Worm (Caenorhabditis elegans) whole organism, L4 larva: ENCODE data around the gene clec-166.

ENCODE experiments used
- F26F4.8 ChIP-seq: fragments of 200-800 bp; sonication (Bioruptor generic); conservative IDR thresholded peaks from 2 replicates; pipeline ENCODE4 v1.3.6; 2022; ENCODE audit warnings: missing genetic modification characterization, missing compliant biosample characterization
- F37D6.2 ChIP-seq: sonication (generic microtip); optimal IDR thresholded peaks from 2 replicates; lab custom pipeline; 2016; ENCODE audit warnings: mild to moderate bottlenecking, missing genetic modification characterization, missing compliant biosample characterization
- T20F7.1 ChIP-seq: fragments of 200-800 bp; sonication (Bioruptor generic); optimal IDR thresholded peaks from 2 replicates; lab custom pipeline; 2018; ENCODE audit warnings: mild to moderate bottlenecking, missing genetic modification characterization, missing compliant biosample characterization
- Y48G9A.11 ChIP-seq: fragments of 200-800 bp; sonication (Bioruptor generic); IDR thresholded peaks from 2 replicates; pipeline ENCODE4 v1.3.6; 2022; ENCODE audit warnings: missing genetic modification reagents, missing genetic modification characterization, missing compliant biosample characterization
- Y75B8A.6 ChIP-seq: fragments of 200-800 bp; sonication (Bioruptor generic); IDR thresholded peaks from 2 replicates; pipeline ENCODE4 v1.3.6; 2022; ENCODE audit warnings: missing genetic modification reagents, missing genetic modification characterization, missing compliant biosample characterization
- ZK337.2 ChIP-seq: fragments of 200-800 bp; sonication (Bioruptor generic); IDR thresholded peaks from 2 replicates; pipeline ENCODE4 v1.3.6; 2022; ENCODE audit warnings: missing genetic modification reagents, missing genetic modification characterization, missing compliant biosample characterization
- ZK546.5 ChIP-seq, 2 experiments: sonication (generic microtip); optimal IDR thresholded peaks; 2 replicates each; lab custom pipeline; 2017; ENCODE audit warnings: missing biosample characterization in 2 of 2, missing genetic modification characterization in 2 of 2
- aha-1 ChIP-seq: fragments of 150-350 bp; peaks from one replicate; lab custom pipeline; 2014; ENCODE audit warnings: missing biosample characterization, missing genetic modification characterization
- ceh-20 ChIP-seq: fragments of 200-800 bp; sonication (Bioruptor generic); IDR thresholded peaks from 2 replicates; pipeline ENCODE4 v1.3.6; 2022; ENCODE audit warnings: missing genetic modification reagents, missing genetic modification characterization, missing compliant biosample characterization
- ceh-28 ChIP-seq: fragments of 150-350 bp; optimal IDR thresholded peaks from 2 replicates; lab custom pipeline; 2014; ENCODE audit warnings: missing biosample characterization, missing genetic modification reagents, missing genetic modification characterization
- ceh-32 ChIP-seq: sonication (generic microtip); optimal IDR thresholded peaks from 2 replicates; lab custom pipeline; 2016; ENCODE audit warnings: mild to moderate bottlenecking, missing genetic modification characterization, missing compliant biosample characterization; ENCODE audit not compliant: poor library complexity
- ceh-44 ChIP-seq: fragments of 200-800 bp; sonication (Bioruptor generic); IDR thresholded peaks from 2 replicates; pipeline ENCODE4 v1.3.6; 2022; ENCODE audit warnings: missing genetic modification reagents, missing genetic modification characterization, missing compliant biosample characterization
- daf-16 ChIP-seq, 3 experiments: sonication (generic microtip); optimal IDR thresholded peaks; 2 replicates each; lab custom pipeline; 2016 to 2017; ENCODE audit warnings: missing genetic modification characterization in 3 of 3, missing genetic modification reagents in 3 of 3, mild to moderate bottlenecking in 2 of 3, missing compliant biosample characterization in 2 of 3, missing biosample characterization in 1 of 3, moderate library complexity in 1 of 3
- daf-19 ChIP-seq: fragments of 200-800 bp; sonication (Bioruptor generic); conservative IDR thresholded peaks from 2 replicates; pipeline ENCODE4 v1.3.6; 2022; ENCODE audit warnings: missing genetic modification characterization, missing compliant biosample characterization
- daf-8 ChIP-seq: fragments of 200-800 bp; sonication (Bioruptor generic); IDR thresholded peaks from 2 replicates; pipeline ENCODE4 v1.3.6; 2022; ENCODE audit warnings: missing genetic modification characterization, missing compliant biosample characterization
- dmd-6 ChIP-seq: fragments of 200-800 bp; sonication (Bioruptor generic); IDR thresholded peaks from 2 replicates; pipeline ENCODE4 v1.3.6; 2022; ENCODE audit warnings: missing genetic modification reagents, missing genetic modification characterization, missing compliant biosample characterization
- dmd-8 ChIP-seq: fragments of 200-800 bp; sonication (Bioruptor generic); IDR thresholded peaks from 2 replicates; pipeline ENCODE4 v1.3.6; 2022; ENCODE audit warnings: missing genetic modification characterization, missing compliant biosample characterization
- dmd-9 ChIP-seq: fragments of 200-800 bp; sonication (Bioruptor generic); IDR thresholded peaks from 2 replicates; pipeline ENCODE4 v1.3.6; 2022; ENCODE audit warnings: missing genetic modification reagents, missing genetic modification characterization, missing compliant biosample characterization
- egl-27 ChIP-seq: sonication (generic microtip); optimal IDR thresholded peaks from 3 replicates; lab custom pipeline; 2017; ENCODE audit warnings: missing biosample characterization, missing genetic modification reagents, missing genetic modification characterization
- fos-1 ChIP-seq: fragments of 150-350 bp; optimal IDR thresholded peaks from 2 replicates; lab custom pipeline; 2014; ENCODE audit warnings: missing biosample characterization, missing genetic modification characterization
- hlh-11 ChIP-seq: fragments of 200-800 bp; sonication (Bioruptor generic); optimal IDR thresholded peaks from 2 replicates; lab custom pipeline; 2018; ENCODE audit warnings: mild to moderate bottlenecking, missing genetic modification characterization, missing compliant biosample characterization
- hlh-30 ChIP-seq: sonication (generic microtip); optimal IDR thresholded peaks from 2 replicates; lab custom pipeline; 2017; ENCODE audit warnings: antibody characterized with exemption, mild to moderate bottlenecking, missing genetic modification characterization, missing compliant biosample characterization; ENCODE audit not compliant: insufficient read depth
- hmg-1.1 ChIP-seq: fragments of 200-800 bp; sonication (Bioruptor generic); IDR thresholded peaks from 2 replicates; pipeline ENCODE4 v1.3.6; 2022; ENCODE audit warnings: missing genetic modification reagents, missing genetic modification characterization, missing compliant biosample characterization
- jun-1 ChIP-seq: fragments of 150-350 bp; optimal IDR thresholded peaks from 2 replicates; lab custom pipeline; 2014; ENCODE audit warnings: missing biosample characterization, missing genetic modification reagents, missing genetic modification characterization
- lin-13 ChIP-seq: fragments of 150-350 bp; optimal IDR thresholded peaks from 2 replicates; lab custom pipeline; 2014; ENCODE audit warnings: missing biosample characterization, missing genetic modification reagents, missing genetic modification characterization
- lin-38 ChIP-seq: fragments of 200-800 bp; sonication (Bioruptor generic); IDR thresholded peaks from 2 replicates; pipeline ENCODE4 v1.3.6; 2022; ENCODE audit warnings: missing genetic modification reagents, missing genetic modification characterization, missing compliant biosample characterization
- lin-39 ChIP-seq: fragments of 150-350 bp; optimal IDR thresholded peaks from 2 replicates; lab custom pipeline; 2014; ENCODE audit warnings: missing biosample characterization, missing genetic modification reagents, missing genetic modification characterization
- lir-3 ChIP-seq: sonication (generic microtip); optimal IDR thresholded peaks from 2 replicates; lab custom pipeline; 2016; ENCODE audit warnings: mild to moderate bottlenecking, missing genetic modification characterization, missing compliant biosample characterization
- lsy-2 ChIP-seq, 2 experiments: fragments of 150-350 bp in 1 of 2; sonication (generic microtip) in 1 of 2; optimal IDR thresholded peaks; 2 replicates each; lab custom pipeline; 2014 to 2017; ENCODE audit warnings: missing biosample characterization in 2 of 2, missing genetic modification characterization in 2 of 2
- mxl-2 ChIP-seq: fragments of 200-800 bp; sonication (Bioruptor generic); conservative IDR thresholded peaks from 2 replicates; pipeline ENCODE4 v1.3.6; 2022; ENCODE audit warnings: missing genetic modification reagents, missing genetic modification characterization, missing compliant biosample characterization
- nhr-11 ChIP-seq: fragments of 150-350 bp; optimal IDR thresholded peaks from 2 replicates; lab custom pipeline; 2014; ENCODE audit warnings: missing biosample characterization, missing genetic modification characterization
- nhr-237 ChIP-seq: sonication (generic microtip); optimal IDR thresholded peaks from 2 replicates; lab custom pipeline; 2017; ENCODE audit warnings: missing biosample characterization, missing genetic modification characterization
- nhr-25 ChIP-seq: sonication (generic microtip); optimal IDR thresholded peaks from 2 replicates; lab custom pipeline; 2017; ENCODE audit warnings: missing genetic modification characterization, mild to moderate bottlenecking, missing compliant biosample characterization, antibody characterized with exemption, moderate library complexity, borderline replicate concordance; ENCODE audit not compliant: insufficient read depth
- nhr-28 ChIP-seq: fragments of 150-350 bp; optimal IDR thresholded peaks from 2 replicates; lab custom pipeline; 2014; ENCODE audit warnings: missing biosample characterization, missing genetic modification characterization
- nhr-41 ChIP-seq: fragments of 200-800 bp; sonication (Bioruptor generic); IDR thresholded peaks from 2 replicates; pipeline ENCODE4 v1.3.6; 2022; ENCODE audit warnings: missing genetic modification reagents, missing genetic modification characterization, missing compliant biosample characterization
- nhr-42 ChIP-seq: fragments of 200-800 bp; sonication (Bioruptor generic); IDR thresholded peaks from 2 replicates; pipeline ENCODE4 v1.3.6; 2022; ENCODE audit warnings: missing genetic modification characterization, missing compliant biosample characterization
- set-16 ChIP-seq: fragments of 200-800 bp; sonication (Bioruptor generic); IDR thresholded peaks from 2 replicates; pipeline ENCODE4 v1.3.6; 2022; ENCODE audit warnings: missing genetic modification reagents, missing genetic modification characterization, missing compliant biosample characterization
- snpc-4 ChIP-seq: fragments of 150-350 bp; optimal IDR thresholded peaks from 2 replicates; lab custom pipeline; 2014; ENCODE audit warnings: missing biosample characterization, missing genetic modification characterization
- unc-130 ChIP-seq: sonication (generic microtip); optimal IDR thresholded peaks from 2 replicates; lab custom pipeline; 2016; ENCODE audit warnings: missing genetic modification reagents, missing genetic modification characterization, missing compliant biosample characterization
- unc-62 ChIP-seq, 3 experiments: fragments of 150-350 bp in 1 of 3; sonication (generic microtip); optimal IDR thresholded peaks in 2 of 3; peaks in 1 of 3; 1 replicate in 1 of 3; 2 replicates in 2 of 3; lab custom pipeline; 2014 to 2017; ENCODE audit warnings: missing biosample characterization in 3 of 3, missing genetic modification characterization in 3 of 3, missing genetic modification reagents in 3 of 3, missing genotype in 1 of 3
- zfp-2 ChIP-seq: sonication (generic microtip); optimal IDR thresholded peaks from 2 replicates; lab custom pipeline; 2016; ENCODE audit warnings: mild to moderate bottlenecking, missing genetic modification characterization, missing compliant biosample characterization
- zip-11 ChIP-seq: fragments of 200-800 bp; sonication (Bioruptor generic); IDR thresholded peaks from 2 replicates; pipeline ENCODE4 v1.3.6; 2022; ENCODE audit warnings: missing genetic modification characterization, missing compliant biosample characterization

Gene clec-166

ce11 chrIV:1278945-1279344 lies 27.8 kb upstream of the clec-166 start:
- TF ChIP-seq hmg-1.1 (GFP tag; lab: Robert Waterston, UW): 0 out of 2 replicates have a peak, but pooled peaks have one; percentile 24
- no peak for TF ChIP-seq F37D6.2 (tag; lab: Kevin White, UChicago)

ce11 chrIV:1277067-1277466 lies 25.9 kb upstream of the clec-166 start:
- TF ChIP-seq lir-3 (tag; lab: Kevin White, UChicago): no peak
- no peak for TF ChIP-seq ceh-28 (tag; lab: Kevin White, UChicago)
- TF ChIP-seq fos-1 (tag; lab: Kevin White, UChicago): no peak
- no peak for TF ChIP-seq zfp-2 (tag; lab: Kevin White, UChicago)
- TF ChIP-seq ceh-44 (GFP tag; lab: Robert Waterston, UW): no peak
- no peak for TF ChIP-seq snpc-4 (tag; lab: Kevin White, UChicago)
- TF ChIP-seq unc-130 (GFP tag; lab: Kevin White, UChicago): peak; percentile 59
- peak; percentile 85 for TF ChIP-seq aha-1 (tag; lab: Kevin White, UChicago)
- TF ChIP-seq lsy-2 (tag; optimal IDR thresholded peaks at IDR 0.05; lab: Kevin White, UChicago): peak in 1 of 2 experiments; percentile 53
- 0 out of 2 replicates have a peak, but pooled peaks have one; percentile 32 for TF ChIP-seq Y48G9A.11 (GFP tag; lab: Robert Waterston, UW)

DNA sequence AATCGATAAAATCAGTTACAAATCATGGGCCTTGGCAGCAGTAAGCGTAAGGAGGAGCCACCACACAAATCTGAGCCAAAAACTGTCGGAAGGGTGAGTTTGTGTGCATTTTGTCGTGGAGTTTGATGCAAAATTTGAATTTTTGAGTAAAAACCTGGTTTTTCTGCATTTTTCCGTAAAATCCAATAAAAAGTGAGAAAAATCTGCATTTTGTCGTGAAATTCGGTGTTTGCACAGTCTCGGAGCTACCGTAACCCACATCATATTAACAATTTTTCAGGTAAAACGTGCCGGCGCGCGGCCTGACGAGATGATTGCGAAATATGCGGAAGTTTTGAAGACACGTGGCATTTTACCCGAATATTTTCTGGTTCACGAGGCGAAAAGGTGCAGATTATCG lies 24.8 kb upstream of the clec-166 start:
- TF ChIP-seq daf-8 (no peak), lin-13 (GFP tag; lab: Kevin White, UChicago) (peak; percentile 34), snpc-4 (tag; lab: Kevin White, UChicago) (no peak), mxl-2 (GFP tag; lab: Robert Waterston, UW) (0 out of 2 replicates have a peak, but pooled peaks have one; percentile 24), F26F4.8 (GFP tag; lab: Robert Waterston, UW) (no peak), Y48G9A.11 (GFP tag; lab: Robert Waterston, UW) (0 out of 2 replicates have a peak, but pooled peaks have one; percentile 48), lsy-2 (tag; optimal IDR thresholded peaks at IDR 0.05; lab: Kevin White, UChicago) (peak in 1 of 2 experiments; percentile 2), Y75B8A.6 (GFP tag; lab: Robert Waterston, UW) (0 out of 2 replicates have a peak, but pooled peaks have one; percentile 16), aha-1 (tag; lab: Kevin White, UChicago) (peak; percentile 40), dmd-8 (GFP tag; lab: Robert Waterston, UW) (no peak), nhr-237 (no peak), nhr-42 (no peak)
- TF ChIP-seq, all 104 proteins: peak for 6

- TF ChIP-seq hmg-1.1 (GFP tag; lab: Robert Waterston, UW) (peak; percentile 79), hlh-11 (tag; lab: Kevin White, UChicago) (peak; percentile 75), daf-8 (no peak), unc-62 (GFP tag; optimal IDR thresholded peaks at IDR 0.05 in 1 of 2; lab: Kevin White, UChicago) (peak in 1 of 2 experiments; percentile 57), unc-62 (tag; optimal IDR thresholded peaks at IDR 0.05; lab: Kevin White, UChicago) (no peak), ceh-32 (tag; lab: Kevin White, UChicago) (no peak), nhr-11 (tag; lab: Kevin White, UChicago) (peak; percentile 27), dmd-6 (GFP tag; lab: Robert Waterston, UW) (peak; percentile 60), T20F7.1 (GFP tag; lab: Kevin White, UChicago) (peak; percentile 75), egl-27 (tag; lab: Kevin White, UChicago) (no peak), daf-19 (GFP tag; lab: Robert Waterston, UW) (no peak), nhr-41 (no peak), ZK337.2 (GFP tag; lab: Robert Waterston, UW) (no peak), daf-16 (GFP tag; optimal IDR thresholded peaks at IDR 0.05; lab: Kevin White, UChicago) (no peak), daf-16 (tag; optimal IDR thresholded peaks at IDR 0.05; lab: Kevin White, UChicago) (peak; percentile 27), ceh-20 (GFP tag; lab: Robert Waterston, UW) (peak; percentile 33; the same call in 1 of the 2 replicates), lin-38 (peak; percentile 69), jun-1 (tag; lab: Kevin White, UChicago) (no peak), hlh-30 (peak; percentile 95), nhr-42 (no peak), set-16 (GFP tag; lab: Robert Waterston, UW) (peak; percentile 61), zip-11 (GFP tag; lab: Robert Waterston, UW) (no peak), nhr-28 (peak; percentile 29), lsy-2 (tag; optimal IDR thresholded peaks at IDR 0.05; lab: Kevin White, UChicago) (peak in 1 of 2 experiments; percentile 74), dmd-9 (GFP tag; lab: Robert Waterston, UW) (0 out of 2 replicates have a peak, but pooled peaks have one; percentile 38), unc-130 (GFP tag; lab: Kevin White, UChicago) (peak; percentile 8), nhr-25 (no peak), ZK546.5 (tag; optimal IDR thresholded peaks at IDR 0.05; lab: Kevin White, UChicago) (no peak), lin-39 (no peak)
Measured at ce11 chrIV:1274583-1274982, 23.4 kb upstream of the clec-166 start, which contains the start of gene C09E9.1. Gene C09E9.1 (plus strand): TSS chrIV:1274868.
